ENCODE assay signal across 4 fruit fly cellular contexts in the genomic region with DNA sequence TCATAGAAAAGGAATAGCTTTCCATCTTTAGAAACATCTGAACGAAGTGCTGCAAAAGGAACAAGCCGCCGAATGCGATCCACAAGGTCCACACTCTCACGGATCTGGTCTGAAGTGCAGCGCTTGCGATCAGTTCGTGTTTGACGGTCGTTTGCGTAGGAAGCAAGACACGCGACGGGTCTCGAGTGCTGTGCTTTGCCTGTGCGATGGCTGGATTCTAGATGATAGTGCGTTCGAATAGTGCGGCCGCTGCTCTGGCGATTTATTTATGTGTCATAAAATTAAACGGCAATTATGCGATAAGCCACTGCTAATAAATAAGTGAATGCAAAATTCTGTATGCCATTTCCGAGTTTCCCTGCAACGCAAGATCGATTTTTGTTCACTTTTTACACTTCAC.
A peak's percentile ranks its signal among the peaks of the same experiment; 100 is the strongest.
TF ChIP-seq lines count a peak whose summit lies in the region.

wb (plus strand) TSS at position 132 of the 400 bp plus-strand sequence.

- no peak for TF ChIP-seq CTCF in whole organism, embryonic (GFP tag; optimal IDR thresholded peaks at IDR 0.05; lab: Kevin White, UChicago)

TF ChIP-seq in whole organism, embryonic, 481 proteins besides CTCF, POLR2A, EP300 and RAD21 (continues in another document):
- peak; percentile 94 for TF ChIP-seq CG2199 (GFP tag; IDR thresholded peaks at IDR 0.05; lab: Robert Waterston, UW)
- no peak for TF ChIP-seq Fer2 (tag; optimal IDR thresholded peaks at IDR 0.05; lab: Kevin White, UChicago)
- TF ChIP-seq zfh1 (GFP tag; IDR thresholded peaks at IDR 0.05; lab: Robert Waterston, UW) = 0 out of 3 replicates have a peak, but pooled peaks have one; percentile 4
- TF ChIP-seq CG5180 (GFP tag; optimal IDR thresholded peaks at IDR 0.05; lab: Kevin White, UChicago) = peak; percentile 92
- TF ChIP-seq sr (GFP tag; IDR thresholded peaks at IDR 0.05; lab: Robert Waterston, UW) = peak; percentile 78
- no peak for TF ChIP-seq eve (GFP tag; optimal IDR thresholded peaks at IDR 0.05; lab: Kevin White, UChicago)
- peak; percentile 48 for TF ChIP-seq nom (GFP tag; optimal IDR thresholded peaks at IDR 0.05; lab: Kevin White, UChicago)
- peak; percentile 30 for TF ChIP-seq stwl (tag; optimal IDR thresholded peaks at IDR 0.05; lab: Kevin White, UChicago)
- no peak for TF ChIP-seq bsh (GFP tag; optimal IDR thresholded peaks at IDR 0.05; lab: Kevin White, UChicago)
- 0 out of 3 replicates have a peak, but pooled peaks have one; percentile 21 for TF ChIP-seq H15 (GFP tag; IDR thresholded peaks at IDR 0.05; lab: Robert Waterston, UW)
- no peak for TF ChIP-seq aop (GFP tag; IDR thresholded peaks at IDR 0.05; lab: Robert Waterston, UW)
- TF ChIP-seq CG15479 (GFP tag; optimal IDR thresholded peaks at IDR 0.05; lab: Kevin White, UChicago) = peak; percentile 34
- no peak for TF ChIP-seq CG1233 (GFP tag; optimal IDR thresholded peaks at IDR 0.05; lab: Kevin White, UChicago)
- no peak for TF ChIP-seq esg (GFP tag; conservative IDR thresholded peaks at IDR 0.05; lab: Robert Waterston, UW)
- peak in 1 of 3 experiments; percentile 12 for TF ChIP-seq Stat92E (GFP tag; optimal IDR thresholded peaks at IDR 0.05; lab: Kevin White, UChicago)
- TF ChIP-seq zen (tag; optimal IDR thresholded peaks at IDR 0.05; lab: Kevin White, UChicago) = peak; percentile 13
- no peak for TF ChIP-seq E2f2 (GFP tag; IDR thresholded peaks at IDR 0.05; lab: Robert Waterston, UW)
- no peak for TF ChIP-seq lov (optimal IDR thresholded peaks at IDR 0.05; lab: Kevin White, UChicago)
- 0 out of 3 replicates have a peak, but pooled peaks have one; percentile 40 for TF ChIP-seq lov (GFP tag; IDR thresholded peaks at IDR 0.05; lab: Robert Waterston, UW)
- peak; percentile 94 for TF ChIP-seq Jarid2 (GFP tag; optimal IDR thresholded peaks at IDR 0.05; lab: Kevin White, UChicago)

TF ChIP-seq in whole organism, prepupa, 60 proteins besides CTCF, POLR2A, EP300 and RAD21 (continues in another document):
- TF ChIP-seq CG6163 (GFP tag; IDR thresholded peaks at IDR 0.05; lab: Robert Waterston, UW) = peak; percentile 40; the same call in 2 of the 3 replicates
- TF ChIP-seq cyc (GFP tag; optimal IDR thresholded peaks at IDR 0.05; lab: Kevin White, UChicago) = no peak
- no peak for TF ChIP-seq Sox102F (GFP tag; optimal IDR thresholded peaks at IDR 0.05; lab: Kevin White, UChicago)
- TF ChIP-seq Hr38 (GFP tag; optimal IDR thresholded peaks at IDR 0.05; lab: Kevin White, UChicago) = no peak
- TF ChIP-seq CG16779 (tag; optimal IDR thresholded peaks at IDR 0.05; lab: Kevin White, UChicago) = no peak
- no peak for TF ChIP-seq Hr4 (GFP tag; optimal IDR thresholded peaks at IDR 0.05; lab: Kevin White, UChicago)
- TF ChIP-seq CG11902 (GFP tag; optimal IDR thresholded peaks at IDR 0.05; lab: Kevin White, UChicago) = no peak
- TF ChIP-seq CG6276 (GFP tag; optimal IDR thresholded peaks at IDR 0.05; lab: Kevin White, UChicago) = no peak
- TF ChIP-seq eg (GFP tag; IDR thresholded peaks at IDR 0.05; lab: Robert Waterston, UW) = peak; percentile 60; the same call in 2 of the 3 replicates
- no peak for TF ChIP-seq Eip75B (GFP tag; optimal IDR thresholded peaks at IDR 0.05; lab: Kevin White, UChicago)
- 0 out of 2 replicates have a peak, but pooled peaks have one; percentile 24 for TF ChIP-seq CG15336 (GFP tag; IDR thresholded peaks at IDR 0.05; lab: Robert Waterston, UW)
- no peak for TF ChIP-seq CG6808 (GFP tag; optimal IDR thresholded peaks at IDR 0.05; lab: Kevin White, UChicago)
- no peak for TF ChIP-seq CG10669 (GFP tag; optimal IDR thresholded peaks at IDR 0.05; lab: Kevin White, UChicago)
- no peak for TF ChIP-seq dac (GFP tag; optimal IDR thresholded peaks at IDR 0.05; lab: Kevin White, UChicago)
- peak; percentile 16 to 35 for TF ChIP-seq ss (GFP tag; optimal IDR thresholded peaks at IDR 0.05; lab: Kevin White, UChicago)
- no peak for TF ChIP-seq fkh (GFP tag; optimal IDR thresholded peaks at IDR 0.05; lab: Kevin White, UChicago)
- no peak for TF ChIP-seq spab (GFP tag; optimal IDR thresholded peaks at IDR 0.05; lab: Kevin White, UChicago)
- TF ChIP-seq CG11294 (GFP tag; IDR thresholded peaks at IDR 0.05; lab: Robert Waterston, UW) = no peak; the same call in 1 of the 2 replicates
- TF ChIP-seq Met (GFP tag; optimal IDR thresholded peaks at IDR 0.05; lab: Kevin White, UChicago) = no peak
- TF ChIP-seq CG3032 (tag; optimal IDR thresholded peaks at IDR 0.05; lab: Kevin White, UChicago) = no peak
- peak; percentile 6 for TF ChIP-seq CG3919 (GFP tag; optimal IDR thresholded peaks at IDR 0.05; lab: Kevin White, UChicago)
- TF ChIP-seq salr (GFP tag; optimal IDR thresholded peaks at IDR 0.05; lab: Kevin White, UChicago) = no peak
- no peak for TF ChIP-seq CG6792 (GFP tag; optimal IDR thresholded peaks at IDR 0.05; lab: Kevin White, UChicago)

TF ChIP-seq in whole organism, pupa, 21 proteins besides CTCF, POLR2A, EP300 and RAD21:
- TF ChIP-seq CG34367 (tag; optimal IDR thresholded peaks at IDR 0.05; lab: Kevin White, UChicago) (no peak), Pif1B (GFP tag; optimal IDR thresholded peaks at IDR 0.05; lab: Kevin White, UChicago) (no peak), fd96Ca (GFP tag; IDR thresholded peaks at IDR 0.05; lab: Robert Waterston, UW) (no peak), CG12605 (GFP tag; IDR thresholded peaks at IDR 0.05; lab: Robert Waterston, UW) (peak; percentile 30; the same call in 1 of the 2 replicates), D1 (tag; optimal IDR thresholded peaks at IDR 0.05; lab: Kevin White, UChicago) (no peak), CG13204 (GFP tag; optimal IDR thresholded peaks at IDR 0.05; lab: Kevin White, UChicago) (no peak), Pif1A (GFP tag; optimal IDR thresholded peaks at IDR 0.05; lab: Kevin White, UChicago) (no peak), CG4496 (GFP tag; IDR thresholded peaks at IDR 0.05; lab: Robert Waterston, UW) (peak; percentile 73), Ets98B (GFP tag; IDR thresholded peaks at IDR 0.05; lab: Robert Waterston, UW) (peak; percentile 19; the same call in 1 of the 2 replicates), CG15710 (tag; optimal IDR thresholded peaks at IDR 0.05; lab: Kevin White, UChicago) (no peak), CG14655 (GFP tag; optimal IDR thresholded peaks at IDR 0.05; lab: Kevin White, UChicago) (no peak), EcR (GFP tag; optimal IDR thresholded peaks at IDR 0.05; lab: Kevin White, UChicago) (no peak), CG17806 (tag; optimal IDR thresholded peaks at IDR 0.05; lab: Kevin White, UChicago) (no peak), Snoo (tag; optimal IDR thresholded peaks at IDR 0.05; lab: Kevin White, UChicago) (no peak)

TF ChIP-seq in whole organism, wandering third instar larva, 38 proteins besides CTCF, POLR2A, EP300 and RAD21:
- no peak for TF ChIP-seq br (GFP tag; optimal IDR thresholded peaks at IDR 0.05; lab: Kevin White, UChicago)
- peak; percentile 8 for TF ChIP-seq Dif (GFP tag; optimal IDR thresholded peaks at IDR 0.05; lab: Kevin White, UChicago; ENCODE audit: partially characterized antibody)
